Worm (Caenorhabditis elegans) whole organism, L4 larva: ENCODE measurements around the gene T24A6.7.

Source experiments
- dmd-8 ChIP-seq: fragments of 200-800 bp; sonication (Bioruptor generic); IDR thresholded peaks from 2 replicates; pipeline ENCODE4 v1.3.6; 2022; ENCODE audit warnings: missing genetic modification characterization, missing compliant biosample characterization
- lin-13 ChIP-seq: fragments of 150-350 bp; optimal IDR thresholded peaks from 2 replicates; lab custom pipeline; 2014; ENCODE audit warnings: missing biosample characterization, missing genetic modification reagents, missing genetic modification characterization
- nhr-10 ChIP-seq: fragments of 150-350 bp; optimal IDR thresholded peaks from 2 replicates; lab custom pipeline; 2014; ENCODE audit warnings: missing biosample characterization, missing genetic modification characterization
- sdz-12 ChIP-seq: fragments of 200-800 bp; sonication (Bioruptor generic); optimal IDR thresholded peaks from 2 replicates; lab custom pipeline; 2018; ENCODE audit warnings: mild to moderate bottlenecking, missing genetic modification characterization, missing compliant biosample characterization

DNA sequence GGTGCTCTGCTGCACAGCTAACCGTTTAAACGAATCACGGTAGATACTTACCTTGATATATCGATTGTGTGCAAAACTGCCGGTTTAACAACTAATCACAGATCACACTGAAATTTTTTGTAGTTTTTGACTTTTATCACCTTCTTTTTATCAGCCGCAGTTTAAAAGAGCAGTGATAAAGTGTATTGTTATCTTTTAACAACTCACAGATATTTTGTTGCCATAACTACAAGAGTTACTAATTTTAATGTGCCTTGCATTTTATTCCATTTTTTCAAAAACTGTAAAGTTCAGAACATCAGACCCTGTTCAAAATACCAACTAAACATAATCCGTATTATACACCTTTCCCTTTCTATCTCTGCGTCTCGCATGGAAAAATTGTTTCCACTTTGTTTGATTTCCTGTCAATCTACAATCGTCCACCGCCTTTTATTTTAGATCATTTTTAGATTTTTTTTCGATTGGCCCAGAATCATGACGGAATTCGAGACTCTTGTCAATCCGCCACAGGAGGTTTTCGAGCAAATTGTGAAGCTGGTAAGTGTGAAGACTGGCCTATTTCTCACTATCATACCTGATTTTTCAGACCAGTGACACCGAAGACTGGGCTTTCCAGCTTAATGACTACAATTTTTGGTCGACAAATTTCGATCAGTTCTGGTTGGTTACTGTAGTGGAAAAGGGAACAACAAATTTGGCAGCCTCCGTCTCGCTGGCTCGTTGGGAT is 27.8 kb downstream of the T24A6.7 start, which contains the start of gene T24A6.20:
- TF ChIP-seq dmd-8 (GFP tag; lab: Robert Waterston, UW): no peak
- no peak for TF ChIP-seq nhr-10 (tag; lab: Kevin White, UChicago)
- TF ChIP-seq sdz-12: no peak
- TF ChIP-seq lin-13: no peak
